Worm (Caenorhabditis elegans): Measurements from ENCODE around the gene F35E8.13.

DNA sequence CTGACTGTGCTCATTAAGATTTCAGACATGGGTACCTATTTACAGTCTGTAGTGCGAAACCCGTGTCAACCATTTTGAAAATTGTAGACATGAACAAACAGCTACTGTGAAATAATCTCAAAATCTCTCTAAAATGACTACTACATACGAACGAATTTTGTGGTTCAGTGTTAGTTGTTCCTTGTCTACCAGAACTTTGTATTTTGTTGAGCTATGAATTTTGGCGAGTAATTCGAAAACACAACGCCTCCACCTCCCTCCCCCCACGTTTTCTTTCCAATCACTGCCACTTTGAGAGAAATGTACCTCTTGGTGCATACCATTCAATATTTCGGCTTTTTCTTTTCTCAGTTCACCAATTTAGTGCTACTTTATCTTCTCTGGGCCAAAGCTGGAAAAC is 30.4 kb upstream of the F35E8.13 start, which contains the start of gene T06C12.11:
- TF ChIP-seq flt-1 (GFP tag; IDR thresholded peaks at IDR 0.05) (no peak), ama-1 (optimal IDR thresholded peaks at IDR 0.05) (no peak), hnd-1 (tag; optimal IDR thresholded peaks at IDR 0.05) (no peak), aly-1 (tag; optimal IDR thresholded peaks at IDR 0.05) (no peak), tra-4 (tag; optimal IDR thresholded peaks at IDR 0.05) (no peak)

Measured in whole organism, early embryonic.